Worm (Caenorhabditis elegans): ENCODE results near the gene str-236.

str-236 gene

DNA sequence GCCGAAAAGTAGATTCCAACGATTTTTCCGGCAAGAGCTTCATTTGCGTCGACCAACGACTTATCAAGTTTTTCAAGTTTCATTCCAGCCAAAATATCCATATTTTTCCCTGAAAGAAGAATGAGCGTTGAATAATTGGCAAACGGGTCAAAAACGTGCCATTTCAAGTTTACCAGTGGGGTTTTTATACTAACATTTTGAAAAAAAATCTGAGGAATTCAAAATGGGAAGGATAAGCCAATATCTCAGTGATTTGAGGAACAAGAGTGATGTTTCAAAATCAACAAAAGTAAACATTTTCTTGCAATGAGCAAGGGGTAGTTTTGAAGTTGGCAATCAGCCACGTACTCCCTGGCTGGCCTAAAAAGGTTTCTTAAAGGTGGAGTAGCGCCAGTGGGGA lies 6.4 kb upstream of the str-236 start, which contains the start of gene trx-5:
trx-5 (minus strand) TSS at position 101 of the 400 bp plus-strand sequence.
- TF ChIP-seq ceh-34 (tag; optimal IDR thresholded peaks at IDR 0.05) = no peak
- no peak for TF ChIP-seq ceh-2 (tag; optimal IDR thresholded peaks at IDR 0.05)
- TF ChIP-seq ets-4 (tag; optimal IDR thresholded peaks at IDR 0.05) = no peak
- TF ChIP-seq ttx-3 (tag; optimal IDR thresholded peaks at IDR 0.05) = no peak
- no peak for TF ChIP-seq hlh-15 (tag; optimal IDR thresholded peaks at IDR 0.05)
- no peak for TF ChIP-seq nhr-232 (tag; optimal IDR thresholded peaks at IDR 0.05)
- TF ChIP-seq tbx-2 (tag; optimal IDR thresholded peaks at IDR 0.05) = no peak
- no peak for TF ChIP-seq pat-9 (tag; optimal IDR thresholded peaks at IDR 0.05)
- no peak for TF ChIP-seq ceh-6 (GFP tag; optimal IDR thresholded peaks at IDR 0.05)

DNA sequence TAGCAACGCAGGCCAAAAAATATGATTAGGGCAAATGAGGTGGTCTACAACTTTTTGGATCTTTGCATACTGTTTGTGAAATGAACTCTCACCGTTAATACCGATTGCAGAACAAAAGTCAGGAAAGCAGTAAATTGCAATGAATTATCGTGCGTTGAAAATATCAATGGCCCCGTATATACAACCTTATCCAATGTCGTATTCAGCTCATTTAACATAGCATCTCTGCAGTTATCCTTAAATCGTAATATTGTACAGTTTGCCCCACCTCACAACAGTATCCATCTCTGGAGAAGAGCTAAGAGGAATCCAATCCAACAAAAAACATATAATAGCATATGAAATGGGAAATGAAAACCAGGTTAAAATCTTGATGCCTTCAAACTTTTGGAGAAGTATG lies 4.6 kb upstream of the str-236 start:
- TF ChIP-seq pat-9 (tag; optimal IDR thresholded peaks at IDR 0.05) (no peak), ceh-48 (tag; optimal IDR thresholded peaks at IDR 0.05) (no peak), nhr-232 (tag; optimal IDR thresholded peaks at IDR 0.05) (no peak), dmd-4 (tag; optimal IDR thresholded peaks at IDR 0.05; ENCODE audit: borderline replicate concordance) (no peak), pha-4 (tag; optimal IDR thresholded peaks at IDR 0.05) (no peak), npax-4 (tag; optimal IDR thresholded peaks at IDR 0.05) (no peak), che-1 (tag; optimal IDR thresholded peaks at IDR 0.05) (no peak), ceh-18 (tag; optimal IDR thresholded peaks at IDR 0.05) (no peak), gmeb-2 (tag; optimal IDR thresholded peaks at IDR 0.05) (no peak), unc-55 (GFP tag; optimal IDR thresholded peaks at IDR 0.05) (no peak), ahr-1 (tag; optimal IDR thresholded peaks at IDR 0.05) (no peak), T23F11.4 (GFP tag; optimal IDR thresholded peaks at IDR 0.05) (no peak), pag-3 (tag; optimal IDR thresholded peaks at IDR 0.05; ENCODE audit: borderline replicate concordance) (no peak), elt-4 (tag; optimal IDR thresholded peaks at IDR 0.05) (no peak), madf-2 (tag; optimal IDR thresholded peaks at IDR 0.05) (no peak), sox-4 (tag; optimal IDR thresholded peaks at IDR 0.05) (no peak), eyg-1 (tag; optimal IDR thresholded peaks at IDR 0.05) (no peak), syd-9 (tag; optimal IDR thresholded peaks at IDR 0.05) (no peak), ceh-31 (tag; optimal IDR thresholded peaks at IDR 0.05) (no peak), hlh-15 (tag; optimal IDR thresholded peaks at IDR 0.05) (no peak)

DNA sequence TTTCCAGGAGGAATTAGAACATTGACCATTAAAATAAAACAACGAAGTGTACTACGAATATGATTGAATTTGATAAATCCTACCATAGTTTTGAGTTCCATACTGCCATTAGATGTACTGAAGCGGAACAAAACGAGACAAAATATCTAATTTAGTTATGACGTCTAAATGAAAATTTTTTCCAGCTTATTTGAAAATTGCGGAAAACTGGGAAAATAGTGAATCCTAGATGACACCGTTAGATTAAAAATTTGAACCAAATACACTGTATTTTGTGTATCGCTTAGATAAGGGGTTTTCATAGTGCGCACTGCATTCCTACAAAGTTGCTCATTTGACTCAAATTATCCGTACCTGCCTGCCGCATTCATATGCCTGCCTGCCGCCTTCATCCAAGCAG lies 3.3 kb upstream of the str-236 start, which contains the start of gene K02H11.4:
K02H11.4 (minus strand) TSS at position 101 of the 400 bp plus-strand sequence.
- no peak for TF ChIP-seq ref-2 (tag; optimal IDR thresholded peaks at IDR 0.05)
- TF ChIP-seq sdc-2 (tag; optimal IDR thresholded peaks at IDR 0.05) = no peak
- no peak for TF ChIP-seq ceh-9 (tag; optimal IDR thresholded peaks at IDR 0.05)
- TF ChIP-seq unc-3 (GFP tag; conservative IDR thresholded peaks at IDR 0.05) = no peak
- no peak for TF ChIP-seq unc-3 (tag; optimal IDR thresholded peaks at IDR 0.05)
- TF ChIP-seq elt-2 (tag; optimal IDR thresholded peaks at IDR 0.05) = no peak
- no peak for TF ChIP-seq ceh-18 (tag; optimal IDR thresholded peaks at IDR 0.05)
- no peak for TF ChIP-seq ahr-1 (tag; optimal IDR thresholded peaks at IDR 0.05)
- TF ChIP-seq ztf-16 (tag; optimal IDR thresholded peaks at IDR 0.05) = no peak
- TF ChIP-seq pros-1 (tag; optimal IDR thresholded peaks at IDR 0.05) = no peak
- no peak for TF ChIP-seq hlh-30 (tag; optimal IDR thresholded peaks at IDR 0.05; ENCODE audit: insufficient read depth)
- no peak for TF ChIP-seq ceh-19 (GFP tag; optimal IDR thresholded peaks at IDR 0.05)
- no peak for TF ChIP-seq ceh-34 (tag; optimal IDR thresholded peaks at IDR 0.05)
- no peak for TF ChIP-seq nhr-11 (tag; optimal IDR thresholded peaks at IDR 0.05)
- no peak for TF ChIP-seq pax-1 (tag; optimal IDR thresholded peaks at IDR 0.05)

DNA sequence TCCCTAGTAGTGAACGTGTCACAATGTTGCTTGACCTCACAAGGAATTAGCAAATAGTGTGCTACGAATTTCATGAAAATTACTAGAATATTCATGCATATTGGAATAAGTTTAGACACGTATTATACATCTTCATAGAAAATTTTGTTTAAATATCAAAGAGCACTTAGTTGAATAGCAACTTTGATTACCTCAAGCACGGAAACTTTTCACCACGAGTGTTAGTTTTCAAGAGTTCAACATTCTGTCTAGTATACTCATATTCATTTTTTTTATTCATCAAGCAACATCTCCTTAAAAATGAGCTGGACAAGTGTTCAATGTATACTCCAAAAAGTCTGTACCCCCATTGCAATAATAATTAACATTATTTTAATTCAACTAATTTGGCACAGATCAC lies 5.4 kb downstream of the str-236 start, which contains the start of gene str-243:
str-243 (plus strand) TSS at position 301 of the 400 bp plus-strand sequence.
- no peak for TF ChIP-seq fax-1 (tag; optimal IDR thresholded peaks at IDR 0.05)

Data from whole organism, late embryonic.